Worm (Caenorhabditis elegans): Measurements from ENCODE around the gene T15B12.1.
A peak's percentile ranks its signal among the peaks of the same experiment; 100 is the strongest.

ce11 chrIII:5308278-5308677 is 20.3 kb downstream of the T15B12.1 start, which contains the start of gene mog-3:
- TF ChIP-seq egl-27 (tag; optimal IDR thresholded peaks at IDR 0.05) (no peak), ceh-82 (tag; optimal IDR thresholded peaks at IDR 0.05) (peak; percentile 11 to 66 (median 11)), ama-1 (optimal IDR thresholded peaks at IDR 0.05) (no peak), fkh-4 (tag; optimal IDR thresholded peaks at IDR 0.05; ENCODE audit: borderline replicate concordance) (peak; percentile 82), unc-86 (tag; optimal IDR thresholded peaks at IDR 0.05) (peak; percentile 67), isw-1 (GFP tag; IDR thresholded peaks at IDR 0.05) (peak; percentile 65), ceh-63 (GFP tag; optimal IDR thresholded peaks at IDR 0.05) (no peak), lin-39 (tag; optimal IDR thresholded peaks at IDR 0.05) (peak; percentile 27), nhr-28 (tag; optimal IDR thresholded peaks at IDR 0.05) (no peak)
